Worm (Caenorhabditis elegans) whole organism, mixed stage, embryonic: Measurements from ENCODE around the gene spp-26.

Experiments
- M03D4.4 ChIP-seq: sonication (generic microtip); optimal IDR thresholded peaks from 2 replicates; lab custom pipeline; 2017; ENCODE audit warnings: mild to moderate bottlenecking, missing genetic modification characterization, missing compliant biosample characterization
- blmp-1 ChIP-seq: fragments of 150-350 bp; optimal IDR thresholded peaks from 2 replicates; lab custom pipeline; 2014; ENCODE audit warnings: missing biosample characterization, missing genetic modification characterization
- ceh-43 ChIP-seq: fragments of 200-800 bp; sonication (Bioruptor generic); optimal IDR thresholded peaks from 2 replicates; lab custom pipeline; 2018; ENCODE audit warnings: mild to moderate bottlenecking, missing genetic modification characterization, moderate library complexity, missing compliant biosample characterization
- ceh-83 ChIP-seq: fragments of 200-800 bp; sonication (Bioruptor generic); optimal IDR thresholded peaks from 2 replicates; lab custom pipeline; 2018; ENCODE audit warnings: mild to moderate bottlenecking, missing genetic modification characterization, missing compliant biosample characterization
- ces-1 ChIP-seq: fragments of 150-350 bp; optimal IDR thresholded peaks from 2 replicates; lab custom pipeline; 2014; ENCODE audit warnings: missing biosample characterization, missing genetic modification reagents, missing genetic modification characterization
- cnd-1 ChIP-seq: fragments of 200-800 bp; sonication (Bioruptor generic); optimal IDR thresholded peaks from 2 replicates; lab custom pipeline; 2018; ENCODE audit warnings: mild to moderate bottlenecking, missing genetic modification characterization, missing compliant biosample characterization
- drap-1 ChIP-seq: fragments of 200-800 bp; sonication (Bioruptor generic); optimal IDR thresholded peaks from 3 replicates; lab custom pipeline; 2018; ENCODE audit warnings: mild to moderate bottlenecking, missing genetic modification characterization, missing compliant biosample characterization
- elt-1 ChIP-seq: sonication (generic microtip); optimal IDR thresholded peaks from 2 replicates; lab custom pipeline; 2017; ENCODE audit warnings: missing genetic modification characterization, mild to moderate bottlenecking, missing compliant biosample characterization, antibody characterized with exemption, moderate library complexity, borderline replicate concordance; ENCODE audit not compliant: insufficient read depth
- elt-3 ChIP-seq: fragments of 150-350 bp; optimal IDR thresholded peaks from 2 replicates; lab custom pipeline; 2014; ENCODE audit warnings: missing biosample characterization, missing genetic modification characterization
- flh-1 ChIP-seq: fragments of 200-800 bp; sonication (Bioruptor generic); optimal IDR thresholded peaks from 2 replicates; lab custom pipeline; 2018; ENCODE audit warnings: mild to moderate bottlenecking, missing genetic modification characterization, moderate library complexity, missing compliant biosample characterization
- ham-2 ChIP-seq: fragments of 200-800 bp; sonication (Bioruptor generic); optimal IDR thresholded peaks from 2 replicates; lab custom pipeline; 2018; ENCODE audit warnings: mild to moderate bottlenecking, missing genetic modification characterization, missing compliant biosample characterization
- hlh-1 ChIP-seq: fragments of 150-350 bp; optimal IDR thresholded peaks from 2 replicates; lab custom pipeline; 2014; ENCODE audit warnings: missing biosample characterization, missing genetic modification reagents, missing genetic modification characterization
- lin-13 ChIP-seq: fragments of 150-350 bp; optimal IDR thresholded peaks from 2 replicates; lab custom pipeline; 2014; ENCODE audit warnings: missing biosample characterization, missing genetic modification characterization
- lin-32 ChIP-seq: fragments of 200-800 bp; sonication (Bioruptor generic); optimal IDR thresholded peaks from 2 replicates; lab custom pipeline; 2018; ENCODE audit warnings: mild to moderate bottlenecking, missing genetic modification characterization, missing compliant biosample characterization
- mab-5 ChIP-seq: fragments of 150-350 bp; optimal IDR thresholded peaks from 2 replicates; lab custom pipeline; 2014; ENCODE audit warnings: missing biosample characterization, missing genetic modification characterization
- mep-1 ChIP-seq: fragments of 150-350 bp; optimal IDR thresholded peaks from 2 replicates; lab custom pipeline; 2017; ENCODE audit warnings: missing biosample characterization, missing genetic modification reagents, missing genetic modification characterization, inconsistent platforms
- mls-2 ChIP-seq: sonication (generic microtip); optimal IDR thresholded peaks from 2 replicates; lab custom pipeline; 2016; ENCODE audit warnings: mild to moderate bottlenecking, missing genetic modification characterization, moderate library complexity, missing compliant biosample characterization
- nhr-12 ChIP-seq: fragments of 150-350 bp; optimal IDR thresholded peaks from 2 replicates; lab custom pipeline; 2014; ENCODE audit warnings: missing biosample characterization, missing genetic modification characterization
- nhr-2 ChIP-seq: fragments of 150-350 bp; optimal IDR thresholded peaks from 2 replicates; lab custom pipeline; 2014; ENCODE audit warnings: missing biosample characterization, missing genetic modification characterization
- nhr-237 ChIP-seq: fragments of 150-350 bp; optimal IDR thresholded peaks from 2 replicates; lab custom pipeline; 2014; ENCODE audit warnings: missing biosample characterization, missing genetic modification characterization
- nhr-76 ChIP-seq: sonication (generic microtip); optimal IDR thresholded peaks from 2 replicates; lab custom pipeline; 2017; ENCODE audit warnings: missing biosample characterization, missing genetic modification characterization
- pha-4 ChIP-seq: fragments of 150-350 bp; optimal IDR thresholded peaks from 2 replicates; lab custom pipeline; 2018; ENCODE audit warnings: missing biosample characterization, missing genetic modification reagents, missing genetic modification characterization
- sem-2 ChIP-seq: fragments of 200-800 bp; sonication (Bioruptor generic); optimal IDR thresholded peaks from 2 replicates; lab custom pipeline; 2018; ENCODE audit warnings: mild to moderate bottlenecking, missing genetic modification characterization, missing compliant biosample characterization
- snpc-4 ChIP-seq: fragments of 150-350 bp; optimal IDR thresholded peaks from 2 replicates; lab custom pipeline; 2014; ENCODE audit warnings: missing biosample characterization, missing genetic modification characterization
- sptf-1 ChIP-seq: sonication (generic microtip); optimal IDR thresholded peaks from 2 replicates; lab custom pipeline; 2017; ENCODE audit warnings: mild to moderate bottlenecking, missing genetic modification characterization, moderate library complexity, missing compliant biosample characterization
- tbx-8 ChIP-seq: fragments of 200-800 bp; sonication (Bioruptor generic); optimal IDR thresholded peaks from 2 replicates; lab custom pipeline; 2018; ENCODE audit warnings: mild to moderate bottlenecking, missing genetic modification characterization, moderate library complexity, missing compliant biosample characterization
- unc-120 ChIP-seq: sonication (generic microtip); optimal IDR thresholded peaks from 2 replicates; lab custom pipeline; 2017; ENCODE audit warnings: missing genetic modification characterization, missing compliant biosample characterization; ENCODE audit not compliant: poor library complexity, severe bottlenecking
- unc-39 ChIP-seq: fragments of 150-350 bp; optimal IDR thresholded peaks from 2 replicates; lab custom pipeline; 2014; ENCODE audit warnings: missing biosample characterization, missing genetic modification characterization
- unc-62 ChIP-seq: fragments of 150-350 bp; optimal IDR thresholded peaks from 2 replicates; lab custom pipeline; 2014; ENCODE audit warnings: missing biosample characterization, missing genetic modification reagents, missing genetic modification characterization
- zip-8 ChIP-seq: fragments of 150-350 bp; optimal IDR thresholded peaks from 2 replicates; lab custom pipeline; 2014; ENCODE audit warnings: missing biosample characterization, missing genetic modification characterization

The spp-26 gene

DNA sequence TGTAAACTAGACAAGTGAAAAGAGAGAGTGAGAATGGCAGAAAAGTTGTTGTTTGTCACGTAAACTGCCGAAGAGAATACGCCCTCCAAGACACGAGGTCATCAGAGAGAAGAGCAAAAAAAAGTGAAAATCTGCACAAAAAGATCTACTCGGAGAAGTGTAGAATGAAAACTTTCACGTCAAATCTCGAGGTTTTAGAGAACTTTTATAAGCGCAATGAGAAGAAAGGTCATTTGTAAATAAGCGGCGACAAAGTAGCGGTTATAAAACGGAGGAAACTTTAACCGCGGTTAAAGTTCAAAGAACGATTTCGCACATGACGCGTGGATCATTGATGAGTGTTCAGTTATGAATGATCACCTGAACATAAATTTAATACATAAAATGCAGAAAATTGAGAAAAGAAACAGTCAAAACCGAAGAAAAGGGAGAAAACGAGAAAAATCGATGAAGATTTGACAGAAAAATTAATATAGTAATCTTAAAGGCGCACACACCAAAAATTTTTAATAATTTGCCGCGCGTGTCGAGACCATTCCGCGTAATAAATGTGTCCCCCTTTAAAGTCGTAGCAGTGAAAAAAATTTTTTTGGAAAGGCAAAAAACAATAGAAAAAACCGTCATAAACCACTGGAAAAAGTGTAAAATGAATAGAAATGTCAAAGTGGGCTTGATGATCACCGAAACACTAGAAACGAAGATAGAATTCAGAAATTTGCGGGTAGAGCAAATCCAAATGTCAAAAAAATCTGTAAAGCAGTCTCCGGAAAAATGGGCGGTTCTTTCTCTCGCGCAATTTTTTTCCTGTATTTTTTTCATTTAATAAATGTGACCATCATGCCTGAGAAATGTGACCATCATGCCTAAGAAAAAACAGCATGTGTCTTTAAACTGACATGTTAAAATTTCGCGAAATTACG lies 41.4 kb downstream of the spp-26 start:
- TF ChIP-seq cnd-1: no peak
- no peak for TF ChIP-seq nhr-12 (tag; lab: Kevin White, UChicago)
- TF ChIP-seq unc-62 (GFP tag; lab: Kevin White, UChicago): no peak
- no peak for TF ChIP-seq ces-1
- no peak for TF ChIP-seq sem-2 (GFP tag; lab: Kevin White, UChicago)
- peak; percentile 2 for TF ChIP-seq unc-120 (tag; lab: Kevin White, UChicago)
- no peak for TF ChIP-seq lin-32 (GFP tag; lab: Kevin White, UChicago)
- TF ChIP-seq hlh-1: peak; percentile 20
- TF ChIP-seq mab-5 (tag; lab: Kevin White, UChicago): no peak

DNA sequence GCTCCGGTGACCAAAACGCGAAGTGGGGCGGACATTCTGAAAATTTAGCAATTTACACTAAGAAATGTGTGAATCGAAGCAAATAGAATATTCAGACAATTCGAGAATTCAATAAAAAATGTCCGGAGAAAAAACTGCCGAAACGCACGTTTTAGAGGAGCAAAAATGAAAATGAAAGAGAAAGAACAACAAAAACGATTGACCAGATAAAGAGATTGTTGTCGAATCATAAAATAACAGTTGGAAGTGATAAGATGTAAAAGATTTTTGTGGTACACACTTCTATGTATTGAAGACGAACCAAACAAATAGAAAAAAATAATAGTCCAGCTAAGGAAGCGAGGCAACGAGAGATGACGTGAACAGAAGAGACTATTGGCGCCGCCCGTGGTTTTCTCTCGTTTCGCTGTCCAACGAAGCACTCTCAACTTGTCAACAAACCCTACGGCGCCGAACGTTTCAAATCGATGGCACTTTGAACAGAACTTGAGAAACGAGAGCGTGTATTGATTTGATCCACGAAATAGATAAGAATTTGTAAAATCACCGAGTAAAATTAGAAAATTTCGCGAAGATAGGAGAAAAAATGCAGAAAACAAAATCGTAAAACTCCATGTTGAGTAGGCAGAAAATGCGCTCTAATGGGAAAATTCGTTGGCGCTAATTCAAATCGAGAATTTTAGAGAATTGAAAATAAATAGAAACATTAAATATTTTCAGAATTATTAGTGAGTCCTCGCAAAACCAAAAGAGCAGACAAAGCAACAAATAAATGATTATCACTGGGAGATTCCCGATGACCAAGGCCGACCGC lies 42.3 kb downstream of the spp-26 start, which contains the start of gene mdh-1:
mdh-1 (minus strand) TSS at position 36 of the 814 bp plus-strand sequence.
- TF ChIP-seq mab-5 (tag; lab: Kevin White, UChicago) (no peak), nhr-76 (tag; lab: Kevin White, UChicago) (no peak), blmp-1 (tag; lab: Kevin White, UChicago) (no peak), ham-2 (GFP tag; lab: Kevin White, UChicago) (no peak), drap-1 (no peak), elt-1 (no peak)

DNA sequence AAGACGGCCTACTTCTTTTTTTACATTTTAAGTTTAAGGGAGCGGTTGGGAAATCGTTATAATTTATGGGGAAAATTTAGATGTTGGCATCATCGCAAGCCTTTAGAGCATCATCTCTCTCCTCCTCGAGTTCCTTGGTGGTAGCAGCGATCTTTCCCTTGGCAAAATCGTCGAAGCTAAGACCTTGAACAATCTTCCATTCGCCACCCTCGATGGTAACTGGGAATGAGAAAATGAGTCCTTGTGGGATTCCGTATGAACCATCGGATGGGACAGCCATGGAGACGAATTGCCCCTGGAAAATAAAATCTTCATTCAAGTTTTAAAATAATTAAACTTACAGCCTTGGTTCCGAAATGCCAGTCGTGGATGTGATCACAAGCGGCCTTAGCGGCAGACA lies 43.7 kb downstream of the spp-26 start:
- TF ChIP-seq ceh-83 (GFP tag; lab: Kevin White, UChicago): no peak
- TF ChIP-seq unc-39 (tag; lab: Kevin White, UChicago): no peak
- TF ChIP-seq nhr-12 (tag; lab: Kevin White, UChicago): no peak
- no peak for TF ChIP-seq mep-1 (tag; lab: Kevin White, UChicago)
- no peak for TF ChIP-seq flh-1
- no peak for TF ChIP-seq drap-1
- no peak for TF ChIP-seq tbx-8 (GFP tag; lab: Kevin White, UChicago)
- no peak for TF ChIP-seq pha-4 (tag; lab: Kevin White, UChicago)
- TF ChIP-seq elt-1: no peak
- no peak for TF ChIP-seq M03D4.4

DNA sequence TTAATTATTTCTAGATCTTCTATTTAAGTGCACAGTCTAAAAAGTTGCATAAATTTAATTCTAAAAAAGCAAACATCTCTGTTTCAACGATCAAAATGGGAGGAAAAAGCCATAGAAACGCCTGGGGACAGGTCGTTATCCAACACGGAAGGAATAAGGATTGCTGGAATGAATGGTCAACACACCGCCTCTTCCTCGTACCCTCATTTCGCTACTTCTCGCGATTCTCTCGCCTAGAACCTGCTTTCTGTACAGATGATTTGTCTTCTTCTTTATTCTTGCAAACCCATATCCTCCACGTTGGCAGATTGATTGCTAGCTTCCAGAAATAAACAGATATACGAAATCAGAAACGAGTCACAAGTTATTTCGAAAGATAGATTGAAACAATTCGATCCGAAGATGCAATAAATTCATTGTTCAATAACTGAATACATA lies 44.1 kb downstream of the spp-26 start, which contains the start of gene dpy-11:
dpy-11 (minus strand) TSS at position 354 of the 438 bp plus-strand sequence.
- no peak for TF ChIP-seq nhr-76 (tag; lab: Kevin White, UChicago)
- no peak for TF ChIP-seq drap-1
- TF ChIP-seq flh-1: no peak
- no peak for TF ChIP-seq ces-1
- no peak for TF ChIP-seq sptf-1 (tag; lab: Kevin White, UChicago)
- TF ChIP-seq lin-13 (tag; lab: Kevin White, UChicago): no peak
- no peak for TF ChIP-seq nhr-2
- no peak for TF ChIP-seq elt-1
- TF ChIP-seq hlh-1: no peak
- no peak for TF ChIP-seq elt-3 (tag; lab: Kevin White, UChicago)
- no peak for TF ChIP-seq snpc-4 (tag; lab: Kevin White, UChicago)
- no peak for TF ChIP-seq mls-2 (tag; lab: Kevin White, UChicago)
- no peak for TF ChIP-seq cnd-1
- TF ChIP-seq ceh-43: no peak
- TF ChIP-seq mab-5 (tag; lab: Kevin White, UChicago): no peak
- TF ChIP-seq lin-32 (GFP tag; lab: Kevin White, UChicago): no peak
- no peak for TF ChIP-seq pha-4 (tag; lab: Kevin White, UChicago)
- no peak for TF ChIP-seq M03D4.4
- no peak for TF ChIP-seq nhr-237
- TF ChIP-seq zip-8: no peak
- TF ChIP-seq, all 35 proteins: peak for 0
